Worm (Caenorhabditis elegans) whole organism, L4 larva: ENCODE results near the gene H37A05.2.

ENCODE experiments used
- ceh-28 ChIP-seq: fragments of 150-350 bp; optimal IDR thresholded peaks from 2 replicates; lab custom pipeline; 2014; ENCODE audit warnings: missing biosample characterization, missing genetic modification reagents, missing genetic modification characterization
- dpl-1 ChIP-seq: fragments of 150-350 bp; optimal IDR thresholded peaks from 2 replicates; lab custom pipeline; 2014; ENCODE audit warnings: missing biosample characterization, missing genetic modification reagents, missing genetic modification characterization
- fkh-10 ChIP-seq: fragments of 150-350 bp; optimal IDR thresholded peaks from 2 replicates; lab custom pipeline; 2014; ENCODE audit warnings: missing biosample characterization, missing genetic modification reagents, missing genetic modification characterization
- lin-13 ChIP-seq: fragments of 150-350 bp; optimal IDR thresholded peaks from 2 replicates; lab custom pipeline; 2014; ENCODE audit warnings: missing biosample characterization, missing genetic modification reagents, missing genetic modification characterization
- mxl-3 ChIP-seq: fragments of 200-800 bp; sonication (Bioruptor generic); optimal IDR thresholded peaks from 2 replicates; lab custom pipeline; 2018; ENCODE audit warnings: mild to moderate bottlenecking, missing genetic modification characterization, missing compliant biosample characterization
- nhr-76 ChIP-seq: fragments of 150-350 bp; optimal IDR thresholded peaks from 2 replicates; lab custom pipeline; 2014; ENCODE audit warnings: missing biosample characterization, missing genetic modification characterization
- unc-62 ChIP-seq, 3 experiments: fragments of 150-350 bp in 1 of 3; sonication (generic microtip); optimal IDR thresholded peaks in 2 of 3; peaks in 1 of 3; 1 replicate in 1 of 3; 2 replicates in 2 of 3; lab custom pipeline; 2014 to 2017; ENCODE audit warnings: missing biosample characterization in 3 of 3, missing genetic modification characterization in 3 of 3, missing genetic modification reagents in 3 of 3, missing genotype in 1 of 3
- zag-1 ChIP-seq: fragments of 150-350 bp; optimal IDR thresholded peaks from 2 replicates; lab custom pipeline; 2014; ENCODE audit warnings: missing biosample characterization, missing genetic modification characterization

DNA sequence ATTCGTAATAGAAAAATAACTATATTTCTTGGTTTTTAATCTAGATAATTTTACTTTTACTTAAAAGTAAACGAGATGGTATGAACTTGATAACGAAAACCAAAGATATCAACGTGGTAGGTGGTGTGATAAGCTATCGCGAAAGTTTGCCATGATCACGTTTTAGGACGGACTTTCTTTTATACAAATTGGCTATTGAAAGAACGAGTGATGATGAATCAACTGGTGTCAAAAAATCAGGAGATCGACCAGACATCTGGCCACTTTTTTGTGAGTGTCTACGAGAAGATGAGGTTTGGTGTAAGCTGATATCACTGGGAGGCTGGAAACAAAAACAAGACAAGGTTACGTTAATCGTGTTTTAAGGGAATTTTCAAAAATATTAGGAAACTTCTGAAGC lies 25.2 kb upstream of the H37A05.2 start:
- peak; percentile 63 for TF ChIP-seq mxl-3 (GFP tag; lab: Kevin White, UChicago)
- TF ChIP-seq fkh-10, result no peak
- TF ChIP-seq zag-1 (tag; lab: Kevin White, UChicago), result no peak
- no peak for TF ChIP-seq dpl-1
- TF ChIP-seq lin-13 (GFP tag; lab: Kevin White, UChicago), result no peak
- no peak for TF ChIP-seq nhr-76 (tag; lab: Kevin White, UChicago)
- TF ChIP-seq unc-62 (GFP tag; optimal IDR thresholded peaks at IDR 0.05 in 1 of 2; lab: Kevin White, UChicago), result no peak
- no peak for TF ChIP-seq unc-62 (tag; optimal IDR thresholded peaks at IDR 0.05; lab: Kevin White, UChicago)
- TF ChIP-seq ceh-28 (tag; lab: Kevin White, UChicago), result no peak
